Fruit fly (Drosophila melanogaster) whole organism, embryonic: ENCODE results near the gene Mdr65.

ENCODE experiments used
- Atf-2 ChIP-seq: fragments of 200-800 bp; sonication (Bioruptor generic); optimal IDR thresholded peaks from 2 replicates; lab custom pipeline; 2016; ENCODE audit warnings: missing biosample characterization, missing genetic modification characterization
- B-H2 ChIP-seq: fragments of 200-800 bp; sonication (Bioruptor generic); optimal IDR thresholded peaks from 2 replicates; lab custom pipeline; 2018; ENCODE audit warnings: missing biosample characterization, mild to moderate bottlenecking, missing genetic modification characterization
- CG10366 ChIP-seq: fragments of 200-800 bp; sonication (Bioruptor generic); IDR thresholded peaks from 2 replicates; pipeline ENCODE4 v1.3.6; 2022; ENCODE audit warnings: missing biosample characterization, missing genetic modification characterization
- CG11085 ChIP-seq: fragments of 200-800 bp; sonication (Bioruptor generic); IDR thresholded peaks from 2 replicates; pipeline ENCODE4 v1.3.6; 2022; ENCODE audit warnings: missing biosample characterization, missing genetic modification characterization
- CG11247 ChIP-seq: fragments of 200-800 bp; sonication (Bioruptor generic); IDR thresholded peaks from 2 replicates; pipeline ENCODE4 v1.3.6; 2022; ENCODE audit warnings: missing biosample characterization, missing genetic modification characterization
- CG11696 ChIP-seq: fragments of 200-800 bp; sonication (Bioruptor generic); IDR thresholded peaks from 2 replicates; pipeline ENCODE4 v1.3.6; 2022; ENCODE audit warnings: missing biosample characterization, missing genetic modification characterization
- CG12219 ChIP-seq: fragments of 200-800 bp; sonication (Bioruptor generic); optimal IDR thresholded peaks from 3 replicates; lab custom pipeline; 2018; ENCODE audit warnings: missing biosample characterization, mild to moderate bottlenecking, missing genetic modification characterization
- CG14441 ChIP-seq: fragments of 200-800 bp; sonication (Bioruptor generic); IDR thresholded peaks from 2 replicates; pipeline ENCODE4 v1.3.6; 2022; ENCODE audit warnings: missing biosample characterization, missing genetic modification characterization
- CG15479 ChIP-seq: fragments of 200-800 bp; sonication (Bioruptor generic); optimal IDR thresholded peaks from 3 replicates; lab custom pipeline; 2019; ENCODE audit warnings: missing biosample characterization, mild to moderate bottlenecking, missing genetic modification characterization, moderate library complexity
- CG17829 ChIP-seq: fragments of 200-800 bp; optimal IDR thresholded peaks from 2 replicates; lab custom pipeline; 2019; ENCODE audit warnings: missing biosample characterization, mild to moderate bottlenecking, missing genetic modification characterization, moderate library complexity
- CG1792 ChIP-seq: fragments of 200-800 bp; sonication (Bioruptor generic); optimal IDR thresholded peaks from 2 replicates; lab custom pipeline; 2016; ENCODE audit warnings: missing biosample characterization, missing genetic modification characterization
- CG30403 ChIP-seq: fragments of 200-800 bp; sonication (Bioruptor generic); optimal IDR thresholded peaks from 3 replicates; lab custom pipeline; 2016; ENCODE audit warnings: missing biosample characterization, missing genetic modification characterization
- CG34376 ChIP-seq: fragments of 200-800 bp; sonication (Bioruptor generic); optimal IDR thresholded peaks from 2 replicates; lab custom pipeline; 2018; ENCODE audit warnings: missing biosample characterization, mild to moderate bottlenecking, missing genetic modification characterization
- CG42726 ChIP-seq: fragments of 200-800 bp; sonication (Bioruptor generic); IDR thresholded peaks from 2 replicates; pipeline ENCODE4 v1.3.6; 2022; ENCODE audit warnings: missing biosample characterization, missing genetic modification characterization; ENCODE audit not compliant: partially characterized antibody
- CG4360 ChIP-seq: fragments of 200-800 bp; sonication (Bioruptor generic); IDR thresholded peaks from 2 replicates; pipeline ENCODE4 v1.3.6; 2022; ENCODE audit warnings: missing biosample characterization, missing genetic modification characterization
- CG4424 ChIP-seq: fragments of 200-800 bp; sonication (Bioruptor generic); optimal IDR thresholded peaks from 3 replicates; lab custom pipeline; 2016; ENCODE audit warnings: missing biosample characterization, missing genetic modification characterization
- CG4617 ChIP-seq: fragments of 200-800 bp; sonication (Bioruptor generic); optimal IDR thresholded peaks from 3 replicates; lab custom pipeline; 2016; ENCODE audit warnings: missing biosample characterization, missing genetic modification characterization, borderline replicate concordance
- Dad ChIP-seq: fragments of 200-800 bp; sonication (Bioruptor generic); optimal IDR thresholded peaks from 3 replicates; lab custom pipeline; 2016; ENCODE audit warnings: missing biosample characterization, missing genetic modification characterization
- Deaf1 ChIP-seq: fragments of 200-800 bp; optimal IDR thresholded peaks from 3 replicates; lab custom pipeline; 2019; ENCODE audit warnings: missing biosample characterization, mild to moderate bottlenecking, missing genetic modification characterization, moderate library complexity
- Dip3 ChIP-seq: fragments of 200-800 bp; sonication (Bioruptor generic); optimal IDR thresholded peaks from 3 replicates; lab custom pipeline; 2016; ENCODE audit warnings: missing biosample characterization, missing genetic modification characterization
- Doc3 ChIP-seq: fragments of 200-800 bp; sonication (Bioruptor generic); IDR thresholded peaks from 3 replicates; pipeline ENCODE4 v1.3.6; 2022; ENCODE audit warnings: missing biosample characterization, missing genetic modification characterization; ENCODE audit not compliant: partially characterized antibody
- Dref ChIP-seq: fragments of 200-800 bp; sonication (Bioruptor generic); IDR thresholded peaks from 2 replicates; pipeline ENCODE4 v1.3.6; 2022; ENCODE audit warnings: missing biosample characterization, missing genetic modification characterization
- ERR ChIP-seq: fragments of 200-800 bp; sonication (Bioruptor generic); optimal IDR thresholded peaks from 2 replicates; lab custom pipeline; 2016; ENCODE audit warnings: missing biosample characterization, missing genetic modification characterization
- Eip74EF ChIP-seq, 2 experiments: fragments of 200-800 bp in 1 of 2; fragments of >200 bp in 1 of 2; sonication (Bioruptor generic) in 1 of 2; optimal IDR thresholded peaks; 2 replicates each; lab custom pipeline; 2017 to 2019; ENCODE audit warnings: missing biosample characterization in 2 of 2, missing genetic modification characterization in 2 of 2, mild to moderate bottlenecking in 1 of 2, moderate library complexity in 1 of 2
- Gug ChIP-seq: fragments of 200-800 bp; sonication (Bioruptor generic); IDR thresholded peaks from 4 replicates; pipeline ENCODE4 v1.3.6; 2022; ENCODE audit warnings: missing biosample characterization, missing genetic modification characterization
- HmgZ ChIP-seq: fragments of 200-800 bp; sonication (Bioruptor generic); optimal IDR thresholded peaks from 2 replicates; lab custom pipeline; 2018; ENCODE audit warnings: missing biosample characterization, mild to moderate bottlenecking, missing genetic modification characterization
- Hsf ChIP-seq: fragments of 200-800 bp; sonication (Bioruptor generic); optimal IDR thresholded peaks from 3 replicates; lab custom pipeline; 2016; ENCODE audit warnings: missing biosample characterization, missing genetic modification characterization
- Myb ChIP-seq: fragments of 200-800 bp; sonication (Bioruptor generic); optimal IDR thresholded peaks from 2 replicates; lab custom pipeline; 2016; ENCODE audit warnings: missing biosample characterization, missing genetic modification characterization
- NFAT ChIP-seq: fragments of 200-800 bp; sonication (Bioruptor generic); IDR thresholded peaks from 2 replicates; pipeline ENCODE4 v1.3.6; 2022; ENCODE audit warnings: missing biosample characterization, missing genetic modification characterization
- Oaz ChIP-seq: fragments of 200-800 bp; sonication (Bioruptor generic); IDR thresholded peaks from 2 replicates; pipeline ENCODE4 v1.3.6; 2022; ENCODE audit warnings: missing biosample characterization, missing genetic modification characterization
- Pdp1 ChIP-seq, 2 experiments: fragments of 200-800 bp; sonication (Bioruptor generic); optimal IDR thresholded peaks; 3 replicates each; lab custom pipeline; 2016; ENCODE audit warnings: missing biosample characterization in 2 of 2, missing genetic modification characterization in 2 of 2, mild to moderate bottlenecking in 1 of 2, moderate library complexity in 1 of 2
- Rx ChIP-seq: fragments of 200-800 bp; sonication (Bioruptor generic); IDR thresholded peaks from 2 replicates; pipeline ENCODE4 v1.3.6; 2022; ENCODE audit warnings: missing biosample characterization, missing genetic modification characterization
- Six4 ChIP-seq: fragments of 200-800 bp; sonication (Bioruptor generic); optimal IDR thresholded peaks from 2 replicates; lab custom pipeline; 2016; ENCODE audit warnings: missing biosample characterization, missing genetic modification characterization
- Spps ChIP-seq: fragments of 200-800 bp; sonication (Bioruptor generic); optimal IDR thresholded peaks from 2 replicates; lab custom pipeline; 2018; ENCODE audit warnings: missing biosample characterization, mild to moderate bottlenecking, missing genetic modification characterization
- Usf ChIP-seq: fragments of 200-800 bp; sonication (Bioruptor generic); optimal IDR thresholded peaks from 2 replicates; lab custom pipeline; 2017; ENCODE audit warnings: missing genotype, missing biosample characterization, missing genetic modification characterization
- ac ChIP-seq: fragments of 200-800 bp; sonication (Bioruptor generic); optimal IDR thresholded peaks from 3 replicates; lab custom pipeline; 2017; ENCODE audit warnings: missing biosample characterization, mild to moderate bottlenecking, missing genetic modification characterization
- cato ChIP-seq: fragments of 200-800 bp; sonication (Bioruptor generic); optimal IDR thresholded peaks from 2 replicates; lab custom pipeline; 2016; ENCODE audit warnings: missing biosample characterization, missing genetic modification characterization, borderline replicate concordance
- crc ChIP-seq: fragments of 200-800 bp; sonication (Bioruptor generic); optimal IDR thresholded peaks from 2 replicates; lab custom pipeline; 2016; ENCODE audit warnings: missing biosample characterization, missing genetic modification characterization
- en ChIP-seq: fragments of 200-800 bp; sonication (Bioruptor generic); optimal IDR thresholded peaks from 2 replicates; lab custom pipeline; 2016; ENCODE audit warnings: missing biosample characterization, missing genetic modification characterization
- inv ChIP-seq: fragments of 200-800 bp; sonication (Bioruptor generic); IDR thresholded peaks from 2 replicates; pipeline ENCODE4 v1.3.6; 2022; ENCODE audit warnings: missing biosample characterization, missing genetic modification characterization; ENCODE audit not compliant: partially characterized antibody
- lab ChIP-seq: fragments of 200-800 bp; sonication (Bioruptor generic); optimal IDR thresholded peaks from 3 replicates; lab custom pipeline; 2017; ENCODE audit warnings: missing biosample characterization, missing genetic modification characterization, mild to moderate bottlenecking, moderate library complexity, missing genetic modification reagents
- mirr ChIP-seq: fragments of 200-800 bp; sonication (Bioruptor generic); optimal IDR thresholded peaks from 3 replicates; lab custom pipeline; 2018; ENCODE audit warnings: missing biosample characterization, mild to moderate bottlenecking, missing genetic modification characterization
- nerfin-1 ChIP-seq: fragments of 200-800 bp; sonication (Bioruptor generic); optimal IDR thresholded peaks from 3 replicates; lab custom pipeline; 2019; ENCODE audit warnings: missing biosample characterization, mild to moderate bottlenecking, missing genetic modification characterization, moderate library complexity
- phol ChIP-seq: fragments of 200-800 bp; sonication (Bioruptor generic); optimal IDR thresholded peaks from 3 replicates; lab custom pipeline; 2018; ENCODE audit warnings: missing biosample characterization, mild to moderate bottlenecking, missing genetic modification characterization, moderate library complexity
- rib ChIP-seq: fragments of 200-800 bp; sonication (Bioruptor generic); IDR thresholded peaks from 2 replicates; pipeline ENCODE4 v1.3.6; 2022; ENCODE audit warnings: missing biosample characterization, missing genetic modification characterization
- seq ChIP-seq: fragments of 200-800 bp; sonication (Bioruptor generic); IDR thresholded peaks from 2 replicates; pipeline ENCODE4 v1.3.6; 2022; ENCODE audit warnings: missing biosample characterization, missing genetic modification characterization
- stc ChIP-seq: fragments of 200-800 bp; sonication (Bioruptor generic); IDR thresholded peaks from 2 replicates; pipeline ENCODE4 v1.3.6; 2022; ENCODE audit warnings: missing biosample characterization, missing genetic modification characterization
- vvl ChIP-seq: fragments of 200-800 bp; sonication (Bioruptor generic); IDR thresholded peaks from 2 replicates; pipeline ENCODE4 v1.3.6; 2022; ENCODE audit warnings: missing biosample characterization, missing genetic modification characterization
- zen ChIP-seq: fragments of 200-800 bp; sonication (Bioruptor generic); optimal IDR thresholded peaks from 3 replicates; lab custom pipeline; 2018; ENCODE audit warnings: missing biosample characterization, mild to moderate bottlenecking, missing genetic modification characterization, moderate library complexity

The Mdr65 gene

DNA sequence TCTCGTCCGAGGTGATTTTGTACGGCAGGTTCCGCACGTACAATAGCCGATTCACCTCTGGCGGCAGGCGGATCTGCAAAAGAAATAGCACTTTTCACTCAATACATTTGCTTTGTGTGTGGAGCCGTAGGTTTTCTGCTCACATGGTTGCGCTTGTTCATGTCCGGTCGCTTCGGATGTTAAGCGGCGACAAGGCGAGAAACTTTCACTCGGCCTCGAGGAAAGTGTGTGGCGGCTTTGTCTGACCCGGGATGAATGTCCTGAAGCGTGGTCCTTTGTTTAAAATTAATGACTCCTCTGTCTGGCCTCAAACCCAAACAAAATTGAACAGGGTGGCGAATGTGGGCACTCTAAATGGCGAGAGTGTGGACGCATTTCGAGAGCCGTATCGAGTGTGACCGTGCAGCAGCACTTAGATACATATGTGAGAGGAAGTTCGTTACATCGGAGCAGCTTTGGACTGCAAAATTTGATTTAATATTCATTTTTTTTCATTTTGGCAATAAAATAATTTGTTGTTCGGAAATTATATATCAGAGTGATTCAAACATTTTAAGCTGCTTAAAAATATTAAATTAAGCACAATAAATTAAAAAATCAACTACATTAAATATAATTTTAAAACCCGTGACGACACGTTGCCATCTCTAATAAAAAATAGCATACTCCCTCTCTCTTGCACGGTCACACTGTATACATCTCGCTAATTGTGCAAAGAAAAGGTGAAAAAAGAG, 52.6 kb downstream of the Mdr65 start, which contains the start of the genes Sf3b6 and Tnpo (continued):
- TF ChIP-seq CG12219 (GFP tag; lab: Kevin White, UChicago) (no peak), zen (tag; lab: Kevin White, UChicago) (peak; percentile 83), ERR (GFP tag; lab: Kevin White, UChicago) (no peak), cato (GFP tag; lab: Kevin White, UChicago) (peak; percentile 65), HmgZ (peak; percentile 66), rib (no peak), Dad (peak; percentile 12), nerfin-1 (tag; lab: Kevin White, UChicago) (peak; percentile 67), CG11696 (GFP tag; lab: Robert Waterston, UW) (peak; percentile 31; the same call in 1 of the 2 replicates), Dref (GFP tag; lab: Robert Waterston, UW) (peak; percentile 41; the same call in 1 of the 2 replicates), Rx (peak; percentile 75), seq (GFP tag; lab: Robert Waterston, UW) (peak; percentile 77), CG4617 (peak; percentile 77), CG10366 (peak; percentile 86), CG17829 (tag; lab: Kevin White, UChicago) (peak; percentile 86), NFAT (peak; percentile 79), ac (no peak), CG1792 (GFP tag; lab: Kevin White, UChicago) (peak; percentile 38), stc (GFP tag; lab: Robert Waterston, UW) (peak; percentile 60; the same call in 1 of the 2 replicates), CG30403 (peak; percentile 95), vvl (GFP tag; lab: Robert Waterston, UW) (peak; percentile 88), mirr (GFP tag; lab: Kevin White, UChicago) (no peak), crc (no peak), Usf (peak; percentile 79), lab (GFP tag; lab: Kevin White, UChicago) (no peak), CG4424 (GFP tag; lab: Kevin White, UChicago) (peak; percentile 89), en (GFP tag; lab: Kevin White, UChicago) (no peak), CG11085 (GFP tag; lab: Robert Waterston, UW) (peak; percentile 63), phol (tag; lab: Kevin White, UChicago) (peak; percentile 91), inv (GFP tag; lab: Robert Waterston, UW) (peak; percentile 48; the same call in 1 of the 2 replicates), CG4360 (GFP tag; lab: Robert Waterston, UW) (no peak), Gug (GFP tag; lab: Robert Waterston, UW) (no peak; the same call in 1 of the 4 replicates), Atf-2 (GFP tag; lab: Kevin White, UChicago) (peak; percentile 55), Pdp1 (GFP tag; optimal IDR thresholded peaks at IDR 0.05; lab: Kevin White, UChicago) (peak; percentile 59 to 77), Myb (GFP tag; lab: Kevin White, UChicago) (peak; percentile 60), Six4 (GFP tag; lab: Kevin White, UChicago) (peak; percentile 71), CG42726 (GFP tag; lab: Robert Waterston, UW) (0 out of 2 replicates have a peak, but pooled peaks have one; percentile 31), Hsf (GFP tag; lab: Kevin White, UChicago) (peak; percentile 84), Eip74EF (GFP tag; optimal IDR thresholded peaks at IDR 0.05; lab: Kevin White, UChicago) (no peak), B-H2 (peak; percentile 63), Deaf1 (peak; percentile 55), Oaz (GFP tag; lab: Robert Waterston, UW) (peak; percentile 63; the same call in 1 of the 2 replicates), Dip3 (GFP tag; lab: Kevin White, UChicago) (peak; percentile 77), Doc3 (GFP tag; lab: Robert Waterston, UW) (peak; percentile 55; the same call in 1 of the 3 replicates), Spps (tag; lab: Kevin White, UChicago) (peak; percentile 48), CG11247 (GFP tag; lab: Robert Waterston, UW) (peak; percentile 71), CG34376 (GFP tag; lab: Kevin White, UChicago) (peak; percentile 65), CG15479 (peak; percentile 74), CG14441 (peak; percentile 82)
